Worm (Caenorhabditis elegans): ENCODE data around the gene srx-136.
A peak's percentile ranks its signal among the peaks of the same experiment; 100 is the strongest.

srx-136 gene

DNA sequence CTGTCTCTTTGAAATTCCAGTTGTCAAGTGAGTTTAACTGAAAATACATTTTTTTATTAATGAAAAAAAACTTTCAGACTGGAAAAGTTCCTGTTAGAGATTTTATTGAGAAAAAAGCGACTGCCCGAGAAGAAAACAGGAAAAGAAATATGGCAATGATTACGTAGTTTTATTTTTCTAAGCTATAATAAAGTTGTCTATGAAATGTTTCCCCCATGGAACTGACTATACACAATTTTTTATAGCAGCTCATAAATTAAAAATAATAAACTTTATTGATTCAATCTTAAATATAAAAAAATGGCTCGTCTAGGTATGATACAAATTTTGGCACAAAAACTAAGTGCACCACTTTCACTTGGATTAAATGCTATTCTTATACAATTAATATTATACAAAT lies 45.3 kb downstream of the srx-136 start, which contains the start of gene C06B3.1:
C06B3.1 (plus strand) TSS at position 301 of the 400 bp plus-strand sequence.
- TF ChIP-seq zip-8 (tag; optimal IDR thresholded peaks at IDR 0.05) (no peak), nhr-28 (tag; optimal IDR thresholded peaks at IDR 0.05) (no peak), cnd-1 (tag; optimal IDR thresholded peaks at IDR 0.05) (no peak), unc-62 (GFP tag; optimal IDR thresholded peaks at IDR 0.05) (no peak), bed-3 (GFP tag; optimal IDR thresholded peaks at IDR 0.05) (no peak), nhr-76 (tag; optimal IDR thresholded peaks at IDR 0.05) (no peak), mab-5 (tag; optimal IDR thresholded peaks at IDR 0.05) (no peak), ztf-11 (tag; optimal IDR thresholded peaks at IDR 0.05) (no peak), mls-2 (tag; optimal IDR thresholded peaks at IDR 0.05) (no peak), sptf-1 (tag; optimal IDR thresholded peaks at IDR 0.05) (no peak)

DNA sequence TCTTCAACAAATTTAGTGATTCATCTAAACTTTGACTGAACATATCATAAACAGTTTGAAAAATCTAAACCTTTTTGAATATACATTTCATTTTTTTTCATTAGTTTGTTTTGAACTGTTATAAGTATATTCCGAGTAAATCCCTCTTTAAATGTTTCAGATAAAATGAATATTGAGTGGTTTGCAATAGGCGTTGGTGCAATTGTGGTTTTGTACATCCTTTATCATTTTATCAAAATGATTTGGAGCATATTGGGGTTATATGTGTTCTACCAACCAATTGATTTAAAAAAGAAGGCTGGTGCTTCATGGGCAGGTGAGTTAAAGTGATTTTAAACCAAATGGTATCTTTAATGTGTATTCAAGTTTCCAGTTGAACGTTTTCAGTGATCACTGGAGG lies 47.2 kb downstream of the srx-136 start, which contains the start of gene stdh-3:
stdh-3 (plus strand) TSS at position 166 of the 400 bp plus-strand sequence.
- TF ChIP-seq tbx-8 (GFP tag; optimal IDR thresholded peaks at IDR 0.05) (no peak), ces-1 (GFP tag; optimal IDR thresholded peaks at IDR 0.05) (no peak), pha-4 (tag; optimal IDR thresholded peaks at IDR 0.05) (no peak), nhr-12 (tag; optimal IDR thresholded peaks at IDR 0.05) (no peak), elt-1 (tag; optimal IDR thresholded peaks at IDR 0.05; ENCODE audit: borderline replicate concordance, insufficient read depth) (no peak), lin-13 (tag; optimal IDR thresholded peaks at IDR 0.05) (no peak), sptf-1 (tag; optimal IDR thresholded peaks at IDR 0.05) (no peak), unc-120 (tag; optimal IDR thresholded peaks at IDR 0.05; ENCODE audit: poor library complexity, severe bottlenecking) (no peak), unc-62 (GFP tag; optimal IDR thresholded peaks at IDR 0.05) (no peak), hlh-1 (tag; optimal IDR thresholded peaks at IDR 0.05) (no peak), zip-8 (tag; optimal IDR thresholded peaks at IDR 0.05) (no peak), flh-1 (GFP tag; optimal IDR thresholded peaks at IDR 0.05) (no peak)

DNA sequence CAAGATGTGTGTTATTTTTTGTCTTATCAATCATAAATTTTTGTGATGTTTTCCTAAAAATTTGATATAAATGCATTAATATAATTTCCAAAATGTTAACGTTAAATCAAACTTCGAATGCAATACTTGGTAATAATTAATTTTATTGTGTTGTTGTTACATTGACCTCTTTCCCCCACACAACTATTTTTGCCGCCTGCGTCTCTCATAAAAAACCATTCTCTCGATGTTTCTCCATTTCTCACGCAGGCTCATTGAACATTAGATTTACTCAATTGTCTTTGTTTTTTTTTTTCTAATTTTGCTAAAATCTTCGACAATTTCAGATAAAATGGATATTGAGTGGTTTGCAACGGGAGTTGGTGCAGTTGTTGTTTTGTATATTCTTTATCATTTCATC lies 48.9 kb downstream of the srx-136 start, which contains the start of gene stdh-1:
stdh-1 (plus strand) TSS at position 327 of the 400 bp plus-strand sequence.
- TF ChIP-seq ces-1 (GFP tag; optimal IDR thresholded peaks at IDR 0.05), result peak; percentile 79
- TF ChIP-seq ceh-43 (GFP tag; optimal IDR thresholded peaks at IDR 0.05), result no peak
- no peak for TF ChIP-seq ztf-11 (tag; optimal IDR thresholded peaks at IDR 0.05)
- TF ChIP-seq lsy-2 (tag; optimal IDR thresholded peaks at IDR 0.05), result no peak
- TF ChIP-seq tbx-8 (GFP tag; optimal IDR thresholded peaks at IDR 0.05), result no peak

DNA sequence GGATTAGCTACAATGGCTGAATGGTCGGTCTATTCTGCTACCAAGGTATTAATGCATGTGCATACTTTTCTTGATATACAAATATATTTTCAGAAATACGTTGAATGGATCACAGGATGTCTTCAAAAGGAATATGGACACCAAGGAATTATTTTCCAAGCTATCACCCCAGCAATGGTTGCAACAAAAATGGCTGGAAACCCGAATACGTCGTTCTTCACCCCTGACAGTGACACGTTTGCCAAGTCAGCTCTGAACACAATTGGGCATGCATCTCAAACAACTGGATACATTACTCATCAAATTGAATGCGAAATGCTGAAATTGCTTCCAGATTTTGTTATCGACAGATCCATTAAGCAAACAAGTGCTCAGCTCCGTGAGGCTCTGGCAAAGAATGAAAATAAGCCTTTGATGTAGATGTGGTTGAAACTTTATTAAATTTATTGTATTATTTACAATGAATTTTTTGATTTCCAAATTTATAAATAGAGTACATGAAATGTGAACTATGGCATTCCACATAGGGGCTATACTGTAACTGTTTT lies 50.4 kb downstream of the srx-136 start:
- TF ChIP-seq lin-32 (GFP tag; optimal IDR thresholded peaks at IDR 0.05), result no peak
- TF ChIP-seq blmp-1 (tag; optimal IDR thresholded peaks at IDR 0.05), result no peak
- no peak for TF ChIP-seq snpc-4 (tag; optimal IDR thresholded peaks at IDR 0.05)
- no peak for TF ChIP-seq cnd-1 (tag; optimal IDR thresholded peaks at IDR 0.05)
- TF ChIP-seq unc-62 (GFP tag; optimal IDR thresholded peaks at IDR 0.05), result no peak
- TF ChIP-seq drap-1 (GFP tag; optimal IDR thresholded peaks at IDR 0.05), result no peak
- no peak for TF ChIP-seq pha-4 (tag; optimal IDR thresholded peaks at IDR 0.05)
- no peak for TF ChIP-seq nhr-76 (tag; optimal IDR thresholded peaks at IDR 0.05)
- TF ChIP-seq unc-39 (tag; optimal IDR thresholded peaks at IDR 0.05), result no peak
- TF ChIP-seq elt-3 (tag; optimal IDR thresholded peaks at IDR 0.05), result no peak

DNA sequence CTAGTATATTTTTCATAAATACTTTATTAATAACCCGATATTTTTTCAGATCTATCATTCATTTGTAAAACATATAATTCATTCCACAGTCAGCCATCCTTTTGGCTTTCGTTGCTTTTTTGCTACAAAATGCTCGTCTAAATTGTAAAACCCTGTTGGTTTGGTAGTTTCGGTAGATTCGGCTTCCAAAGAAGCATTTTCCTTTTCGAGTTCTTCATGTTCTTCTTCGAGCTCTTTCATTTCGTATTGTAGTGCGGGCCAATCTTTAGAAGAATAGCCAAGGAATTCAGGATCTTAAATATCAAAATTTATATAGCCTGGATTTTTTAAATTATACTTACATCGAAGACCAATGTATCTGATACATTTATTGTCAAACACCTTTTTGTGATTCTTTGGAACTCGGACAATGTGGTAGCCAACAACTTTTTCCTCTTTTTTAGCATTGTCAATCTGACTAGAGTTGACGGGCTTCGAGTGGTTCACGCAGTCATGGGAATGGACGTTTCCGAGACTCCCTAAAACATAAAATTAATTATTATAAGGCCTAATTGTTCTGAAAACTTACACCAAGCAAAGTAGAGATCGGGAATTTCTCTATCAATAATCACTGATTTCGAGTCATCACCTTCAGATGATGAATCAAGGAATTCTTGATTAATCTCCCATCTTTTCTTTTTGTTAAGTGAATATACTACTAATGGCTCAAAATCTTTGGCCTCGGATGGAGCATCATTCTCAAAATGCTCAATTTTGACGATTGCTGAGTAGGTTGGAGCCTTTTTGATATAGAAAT lies 51.1 kb downstream of the srx-136 start:
- no peak for TF ChIP-seq blmp-1 (tag; optimal IDR thresholded peaks at IDR 0.05)

All from whole organism, mixed stage, embryonic.